Fruit fly (Drosophila melanogaster): ENCODE measurements around the gene CG2983.
A peak's percentile ranks its signal among the peaks of the same experiment; 100 is the strongest.

CG2983 gene

dm6 chr2L:2837742-2838461, 9.5 kb upstream of the CG2983 start, which contains the start of the genes CG3119 and Cpr23B:
TSS of gene CG3119 (minus strand) at chr2L:2837833.
TSS of gene Cpr23B (plus strand) at chr2L:2838411.
- no peak for TF ChIP-seq noc (tag; optimal IDR thresholded peaks at IDR 0.05)

DNA sequence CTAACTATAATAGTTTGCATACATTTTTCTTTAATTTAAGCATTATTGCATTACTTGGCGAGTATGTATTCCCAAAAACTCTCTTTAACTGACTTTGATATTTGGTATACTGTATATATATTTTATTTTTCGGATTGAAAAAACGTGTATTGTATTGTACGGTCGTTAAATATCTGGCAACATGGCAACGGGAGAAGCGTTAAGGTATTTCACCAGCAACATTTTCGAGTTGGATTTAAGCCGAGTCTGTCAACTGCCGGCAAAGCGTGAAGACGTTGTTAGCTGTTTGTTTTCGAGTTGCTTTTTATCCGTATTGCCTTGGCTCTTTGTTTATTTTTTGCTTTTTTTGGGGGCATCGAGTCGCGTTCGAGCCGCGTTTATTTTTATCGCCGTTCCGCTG, 7.6 kb upstream of the CG2983 start, which contains the start of gene CG2975:
CG2975 (plus strand) TSS at position 275 of the 400 bp plus-strand sequence.
- no peak for TF ChIP-seq noc (tag; optimal IDR thresholded peaks at IDR 0.05)

dm6 chr2L:2840311-2840710, 7.1 kb upstream of the CG2983 start:
- TF ChIP-seq noc (tag; optimal IDR thresholded peaks at IDR 0.05) = no peak

DNA sequence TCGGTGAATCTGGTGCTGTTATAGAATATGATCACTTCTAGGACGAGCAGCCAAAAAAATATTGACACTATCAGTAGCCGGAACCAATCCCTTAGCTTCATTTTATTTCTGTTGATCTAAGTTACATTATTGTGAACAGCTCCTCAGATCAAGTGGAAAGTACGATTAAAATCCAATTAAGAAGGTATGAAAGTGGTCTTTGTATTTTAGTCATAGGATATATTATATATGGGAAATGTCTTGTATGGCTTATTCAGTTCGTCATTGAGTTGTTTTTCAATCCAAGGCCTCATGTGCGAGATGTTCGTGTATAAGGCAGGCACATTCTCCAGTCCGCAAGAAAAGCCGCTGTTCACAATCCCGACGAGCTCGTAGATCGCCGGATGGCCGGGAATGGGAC, 3.0 kb upstream of the CG2983 start, which contains the start of gene CG18558:
CG18558 (minus strand) TSS at position 101 of the 400 bp plus-strand sequence.
- no peak for TF ChIP-seq noc (tag; optimal IDR thresholded peaks at IDR 0.05)

DNA sequence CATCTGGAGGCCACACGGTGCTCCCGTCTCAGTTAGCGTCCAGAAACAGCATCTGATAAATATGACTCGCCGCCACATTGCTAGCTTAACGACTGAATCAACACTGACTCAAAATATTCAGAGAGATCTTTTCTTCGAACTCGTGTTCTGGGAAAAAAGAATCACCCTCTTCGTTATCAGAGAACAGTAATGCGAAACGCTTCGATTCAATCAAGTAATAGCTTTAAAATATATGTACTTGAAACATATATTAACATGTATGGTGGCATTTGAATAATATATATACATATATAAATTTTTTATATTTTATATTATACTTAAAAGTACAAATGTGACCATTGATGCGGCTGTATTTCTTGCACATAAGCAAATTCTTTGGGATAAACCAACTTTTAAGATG, 1.8 kb upstream of the CG2983 start, which contains the start of gene CG18557:
CG18557 (minus strand) TSS at position 101 of the 400 bp plus-strand sequence.
- TF ChIP-seq noc (tag; optimal IDR thresholded peaks at IDR 0.05) = no peak

- TF ChIP-seq noc (tag; optimal IDR thresholded peaks at IDR 0.05) = no peak
Observed at dm6 chr2L:2851589-2851988, 4.2 kb downstream of the CG2983 start.

- no peak for TF ChIP-seq noc (tag; optimal IDR thresholded peaks at IDR 0.05)
Observed at dm6 chr2L:2855204-2855768, 7.9 kb downstream of the CG2983 start.

DNA sequence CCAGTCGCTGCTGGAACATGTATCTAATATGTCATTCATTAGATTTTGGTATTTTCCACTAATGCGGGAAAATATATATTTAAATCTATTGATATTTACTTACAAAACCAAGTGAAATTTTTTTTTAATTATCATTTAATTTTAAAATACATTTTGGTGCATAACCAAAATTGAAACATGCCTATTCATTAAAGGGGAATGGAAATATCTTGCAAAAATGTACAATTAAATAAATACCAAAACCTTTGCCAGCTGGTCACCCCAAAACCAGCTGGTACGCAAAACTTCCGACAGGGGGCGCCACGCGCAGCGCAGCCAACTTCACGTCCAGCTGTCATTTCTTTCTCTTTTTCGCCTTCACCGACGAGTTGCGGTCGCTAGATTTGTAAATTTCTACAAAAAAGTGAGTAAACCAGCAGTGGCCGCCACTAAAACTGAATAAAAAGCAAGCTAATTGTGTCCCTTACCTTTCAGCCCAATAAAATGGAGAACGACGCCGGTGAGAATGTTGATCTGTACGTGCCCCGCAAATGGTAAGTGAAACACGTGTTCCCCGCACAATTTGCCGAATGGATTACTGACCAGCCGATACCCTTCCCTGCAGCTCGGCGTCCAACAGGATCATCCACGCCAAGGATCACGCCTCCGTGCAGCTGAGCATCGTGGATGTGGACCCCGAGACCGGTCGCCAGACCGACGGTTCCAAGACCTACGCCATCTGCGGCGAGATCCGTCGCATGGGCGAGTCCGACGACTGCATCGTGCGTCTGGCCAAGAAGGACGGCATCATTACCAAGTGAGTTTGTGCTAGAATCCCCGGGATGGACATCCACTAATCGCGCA, 8.6 kb downstream of the CG2983 start, which contains the start of the genes CG3104 and RpS21:
CG3104 (minus strand) TSS at position 6 of the 843 bp plus-strand sequence.
RpS21 (plus strand) TSS at position 298 of the 843 bp plus-strand sequence.
- TF ChIP-seq noc (tag; optimal IDR thresholded peaks at IDR 0.05) = peak; percentile 42

DNA sequence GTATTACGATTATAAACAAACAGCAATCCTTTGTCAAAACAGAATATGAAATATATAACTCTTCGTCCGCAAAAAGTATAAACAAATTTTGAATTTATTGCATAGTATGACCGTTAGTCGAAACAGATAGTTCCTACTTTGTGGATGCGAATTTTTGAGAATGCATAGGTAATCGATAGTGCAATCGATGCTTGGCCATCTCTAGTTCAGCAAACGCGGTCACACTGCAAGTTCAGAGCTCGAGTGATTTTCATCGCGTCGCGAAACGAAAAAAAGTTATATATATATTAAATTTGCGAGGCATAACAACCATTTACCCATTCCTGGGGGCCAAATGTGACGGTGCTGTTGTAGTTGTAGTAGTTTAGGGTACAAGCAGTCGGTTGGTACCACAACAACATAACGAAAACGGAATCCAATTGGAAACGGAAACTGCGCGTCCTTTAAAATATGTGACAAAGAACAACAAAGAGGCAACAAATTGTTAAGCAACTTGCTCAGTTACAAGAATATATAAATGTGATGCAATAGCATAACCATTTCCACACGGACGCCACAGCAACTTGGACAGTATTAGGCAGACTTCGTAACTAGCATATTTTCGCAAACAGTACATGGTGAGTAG, 9.6 kb downstream of the CG2983 start, which contains the start of gene CG2991:
CG2991 (plus strand) TSS at position 205 of the 625 bp plus-strand sequence.
- TF ChIP-seq noc (tag; optimal IDR thresholded peaks at IDR 0.05) = peak; percentile 21

- peak; percentile 62 for TF ChIP-seq noc (tag; optimal IDR thresholded peaks at IDR 0.05)
Observed at dm6 chr2L:2857862-2858734, 10.7 kb downstream of the CG2983 start.

- TF ChIP-seq noc (tag; optimal IDR thresholded peaks at IDR 0.05) = no peak
Observed at dm6 chr2L:2861140-2861884, 13.9 kb downstream of the CG2983 start.

DNA sequence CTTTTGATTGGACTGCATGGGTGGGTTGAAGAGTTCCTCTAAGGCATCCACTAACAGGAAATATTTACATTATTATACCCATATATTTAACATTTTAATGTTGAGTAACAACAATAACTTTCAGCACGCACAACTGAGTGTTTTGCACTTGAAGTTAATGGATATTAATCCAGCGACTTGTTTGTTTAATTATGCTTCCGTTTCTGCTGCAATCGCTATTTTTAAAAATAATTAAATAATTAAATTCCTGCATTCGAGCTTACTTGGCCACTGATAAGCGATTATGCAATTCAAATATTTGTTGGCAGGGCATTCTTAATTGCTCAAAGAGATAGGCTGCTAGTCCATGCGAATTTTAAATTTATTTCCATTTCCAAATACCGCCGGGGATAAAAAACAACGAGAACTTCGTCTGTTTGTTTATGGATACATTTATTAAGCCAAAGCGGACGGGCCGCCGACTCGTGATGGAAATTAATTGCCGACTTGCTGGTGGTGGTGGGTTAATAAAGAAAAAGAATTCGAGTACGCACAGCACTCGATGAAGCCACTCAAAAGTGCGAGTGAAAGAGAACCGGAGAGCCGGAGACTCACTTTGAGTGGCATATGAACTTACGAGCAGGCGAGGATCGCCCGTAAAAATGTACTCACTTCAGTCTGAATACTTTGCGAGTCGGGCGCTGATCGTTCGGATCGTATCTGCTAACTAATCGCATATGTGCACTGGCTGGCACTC, 14.6 kb downstream of the CG2983 start:
- TF ChIP-seq noc (tag; optimal IDR thresholded peaks at IDR 0.05) = peak; percentile 11

DNA sequence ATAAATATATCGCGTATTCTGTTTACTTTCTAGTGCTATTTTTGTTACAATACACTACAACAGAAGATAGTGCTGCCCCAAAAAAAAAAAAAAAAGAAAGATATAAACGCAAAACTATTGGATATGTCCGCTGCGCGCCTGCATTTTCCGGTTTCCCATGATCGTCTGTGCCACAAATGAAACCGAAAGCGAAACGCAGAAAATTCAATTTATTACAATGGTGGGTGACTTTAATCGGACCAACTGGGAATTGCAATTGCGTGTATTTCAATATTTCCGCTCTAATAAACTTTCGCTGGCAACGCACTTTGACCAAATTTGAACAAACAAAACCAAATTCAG, 15.2 kb downstream of the CG2983 start:
- no peak for TF ChIP-seq noc (tag; optimal IDR thresholded peaks at IDR 0.05)

Measured in whole organism, larva.